Worm (Caenorhabditis elegans): Measurements from ENCODE around the gene rsp-5.

DNA sequence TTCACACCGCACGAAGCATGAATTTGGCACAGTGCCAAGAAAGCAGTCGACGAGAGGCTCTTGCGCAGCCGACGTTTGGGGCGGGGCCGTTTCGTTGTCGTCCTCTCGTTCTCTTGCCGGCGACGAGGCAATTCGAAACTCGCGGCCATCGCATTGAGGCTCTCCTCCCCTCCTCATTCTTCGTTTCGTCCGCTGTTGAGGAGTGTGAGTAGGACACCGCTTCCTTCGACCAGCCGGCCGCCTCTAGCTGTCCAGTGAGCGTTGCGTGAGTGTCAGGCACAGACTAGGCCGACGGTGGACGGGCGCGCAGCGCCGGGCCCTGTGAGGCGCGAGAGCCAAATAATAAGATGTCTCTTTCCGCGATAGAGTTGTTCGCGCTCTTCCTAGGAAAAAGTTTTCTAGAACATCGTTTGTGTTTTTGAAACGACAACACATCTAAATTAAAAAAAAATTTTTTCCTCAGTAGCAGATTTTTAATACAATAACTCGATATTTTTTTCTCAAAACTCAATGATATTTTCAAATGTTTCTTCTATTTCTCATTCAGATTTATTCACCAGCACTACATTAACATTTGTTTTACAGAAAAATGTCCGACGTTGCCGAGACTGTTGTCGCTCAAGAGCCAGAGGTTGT is 2.0 kb downstream of the rsp-5 start, which contains the start of the genes T28D9.11 and T28D9.1:
- TF ChIP-seq cog-1 (tag; optimal IDR thresholded peaks at IDR 0.05): peak; percentile 29
- TF ChIP-seq flt-1 (GFP tag; IDR thresholded peaks at IDR 0.05): peak; percentile 64; the same call in 1 of the 2 replicates
- TF ChIP-seq med-1 (GFP tag; optimal IDR thresholded peaks at IDR 0.05; ENCODE audit: insufficient read depth): no peak
- no peak for TF ChIP-seq T22C8.4 (GFP tag; IDR thresholded peaks at IDR 0.05)
- no peak for TF ChIP-seq ref-1 (GFP tag; conservative IDR thresholded peaks at IDR 0.05)
- TF ChIP-seq ztf-29 (GFP tag; IDR thresholded peaks at IDR 0.05): peak; percentile 7; the same call in 1 of the 2 replicates
- peak; percentile 65; the same call in 1 of the 2 replicates for TF ChIP-seq tab-1 (GFP tag; IDR thresholded peaks at IDR 0.05)
- peak; percentile 64; the same call in 1 of the 2 replicates for TF ChIP-seq ztf-23 (GFP tag; IDR thresholded peaks at IDR 0.05)
- TF ChIP-seq klf-2 (GFP tag; conservative IDR thresholded peaks at IDR 0.05): no peak; the same call in 1 of the 2 replicates
